Fruit fly (Drosophila melanogaster) whole organism, embryonic: ENCODE results near the gene al.

ENCODE experiments used
- ATbp ChIP-seq: fragments of 200-800 bp; sonication (Bioruptor generic); optimal IDR thresholded peaks from 2 replicates; lab custom pipeline; 2017; ENCODE audit warnings: missing biosample characterization, mild to moderate bottlenecking, missing genetic modification characterization, missing genetic modification reagents
- Ada2b ChIP-seq: fragments of 200-800 bp; sonication (Bioruptor generic); IDR thresholded peaks from 2 replicates; pipeline ENCODE4 v1.3.6; 2022; ENCODE audit warnings: missing biosample characterization, missing genetic modification characterization
- CG10321 ChIP-seq: fragments of 200-800 bp; sonication (Bioruptor generic); IDR thresholded peaks from 2 replicates; pipeline ENCODE4 v1.3.6; 2022; ENCODE audit warnings: missing biosample characterization, missing genetic modification characterization
- CG10462 ChIP-seq: fragments of 200-800 bp; sonication (Bioruptor generic); optimal IDR thresholded peaks from 2 replicates; lab custom pipeline; 2016; ENCODE audit warnings: missing biosample characterization, missing genetic modification characterization
- CG10565 ChIP-seq: fragments of 200-800 bp; sonication (Bioruptor generic); optimal IDR thresholded peaks from 3 replicates; lab custom pipeline; 2016; ENCODE audit warnings: missing biosample characterization, mild to moderate bottlenecking, missing genetic modification characterization
- CG10959 ChIP-seq: fragments of 200-800 bp; sonication (Bioruptor generic); IDR thresholded peaks from 2 replicates; pipeline ENCODE4 v1.3.6; 2022; ENCODE audit warnings: missing biosample characterization, missing genetic modification characterization
- CG11093 ChIP-seq: fragments of 200-800 bp; sonication (Bioruptor generic); IDR thresholded peaks from 3 replicates; pipeline ENCODE4 v1.3.6; 2022; ENCODE audit warnings: missing biosample characterization, missing genetic modification characterization
- CG14667 ChIP-seq: fragments of 200-800 bp; sonication (Bioruptor generic); IDR thresholded peaks from 2 replicates; pipeline ENCODE4 v1.3.6; 2022; ENCODE audit warnings: missing biosample characterization, missing genetic modification characterization
- CG14710 ChIP-seq: fragments of 200-800 bp; sonication (Bioruptor generic); optimal IDR thresholded peaks from 3 replicates; lab custom pipeline; 2019; ENCODE audit warnings: missing biosample characterization, mild to moderate bottlenecking, missing genetic modification characterization, moderate library complexity
- CG15011 ChIP-seq: fragments of 200-800 bp; sonication (Bioruptor generic); optimal IDR thresholded peaks from 3 replicates; lab custom pipeline; 2018; ENCODE audit warnings: missing biosample characterization, mild to moderate bottlenecking, missing genetic modification characterization
- CG1647 ChIP-seq: fragments of 200-800 bp; sonication (Bioruptor generic); optimal IDR thresholded peaks from 3 replicates; lab custom pipeline; 2016; ENCODE audit warnings: missing biosample characterization, missing genetic modification characterization
- CG16779 ChIP-seq: fragments of 200-800 bp; sonication (Bioruptor generic); IDR thresholded peaks from 2 replicates; pipeline ENCODE4 v1.3.6; 2022; ENCODE audit warnings: missing biosample characterization, missing genetic modification characterization
- CG2116 ChIP-seq: fragments of 200-800 bp; sonication (Bioruptor generic); optimal IDR thresholded peaks from 3 replicates; lab custom pipeline; 2018; ENCODE audit warnings: missing biosample characterization, mild to moderate bottlenecking, missing genetic modification characterization
- CG3065 ChIP-seq: fragments of 200-800 bp; sonication (Bioruptor generic); optimal IDR thresholded peaks from 2 replicates; lab custom pipeline; 2016; ENCODE audit warnings: missing biosample characterization, missing genetic modification characterization
- CG3163 ChIP-seq: fragments of 200-800 bp; sonication (Bioruptor generic); optimal IDR thresholded peaks from 3 replicates; lab custom pipeline; 2016; ENCODE audit warnings: missing biosample characterization, missing genetic modification characterization
- CG32532 ChIP-seq: fragments of 200-800 bp; sonication (Bioruptor generic); IDR thresholded peaks from 2 replicates; pipeline ENCODE4 v1.3.6; 2022; ENCODE audit warnings: missing biosample characterization, missing genetic modification characterization
- CG3281 ChIP-seq: fragments of 200-800 bp; sonication (Bioruptor generic); optimal IDR thresholded peaks from 3 replicates; lab custom pipeline; 2017; ENCODE audit warnings: missing biosample characterization, mild to moderate bottlenecking, missing genetic modification characterization
- CG33213 ChIP-seq: fragments of 200-800 bp; sonication (Bioruptor generic); optimal IDR thresholded peaks from 3 replicates; lab custom pipeline; 2016; ENCODE audit warnings: missing biosample characterization, missing genetic modification characterization
- CG3726 ChIP-seq: fragments of 200-800 bp; sonication (Bioruptor generic); IDR thresholded peaks from 3 replicates; pipeline ENCODE4, ENCODE4 v1.3.6; 2022; ENCODE audit warnings: missing biosample characterization, missing genetic modification characterization
- CG9932 ChIP-seq: fragments of 200-800 bp; sonication (Bioruptor generic); IDR thresholded peaks from 2 replicates; pipeline ENCODE4 v1.3.6; 2022; ENCODE audit warnings: missing biosample characterization, missing genetic modification characterization
- E2f2 ChIP-seq: fragments of 200-800 bp; sonication (Bioruptor generic); IDR thresholded peaks from 2 replicates; pipeline ENCODE4 v1.3.6; 2022; ENCODE audit warnings: missing biosample characterization, missing genetic modification characterization
- Fer2 ChIP-seq: fragments of 200-800 bp; sonication (Bioruptor generic); optimal IDR thresholded peaks from 2 replicates; lab custom pipeline; 2018; ENCODE audit warnings: missing biosample characterization, mild to moderate bottlenecking, missing genetic modification characterization, moderate library complexity
- HLH4C ChIP-seq: fragments of 200-800 bp; sonication (Bioruptor generic); IDR thresholded peaks from 3 replicates; pipeline ENCODE4 v1.3.6; 2022; ENCODE audit warnings: missing biosample characterization, missing genetic modification characterization; ENCODE audit not compliant: partially characterized antibody
- HLHmδ ChIP-seq: fragments of 200-800 bp; sonication (Bioruptor generic); optimal IDR thresholded peaks from 2 replicates; lab custom pipeline; 2018; ENCODE audit warnings: missing biosample characterization, mild to moderate bottlenecking, missing genetic modification characterization, moderate library complexity
- Hr39 ChIP-seq: fragments of >200 bp; optimal IDR thresholded peaks from 2 replicates; lab custom pipeline; 2017
- Neu2 ChIP-seq: fragments of 200-800 bp; sonication (Bioruptor generic); optimal IDR thresholded peaks from 3 replicates; lab custom pipeline; 2016; ENCODE audit warnings: missing biosample characterization, missing genetic modification characterization, borderline replicate concordance
- NfI ChIP-seq: fragments of 200-800 bp; sonication (Bioruptor generic); optimal IDR thresholded peaks from 3 replicates; lab custom pipeline; 2018; ENCODE audit warnings: missing biosample characterization, mild to moderate bottlenecking, missing genetic modification characterization, moderate library complexity
- Pdp1 ChIP-seq, 2 experiments: fragments of 200-800 bp; sonication (Bioruptor generic); optimal IDR thresholded peaks; 3 replicates each; lab custom pipeline; 2016; ENCODE audit warnings: missing biosample characterization in 2 of 2, missing genetic modification characterization in 2 of 2, mild to moderate bottlenecking in 1 of 2, moderate library complexity in 1 of 2
- Sin3A ChIP-seq: fragments of >200 bp; optimal IDR thresholded peaks from 2 replicates; lab custom pipeline; 2018
- Spps ChIP-seq: fragments of 200-800 bp; sonication (Bioruptor generic); optimal IDR thresholded peaks from 2 replicates; lab custom pipeline; 2018; ENCODE audit warnings: missing biosample characterization, mild to moderate bottlenecking, missing genetic modification characterization
- Sry-δ ChIP-seq: fragments of 200-800 bp; sonication (Bioruptor generic); optimal IDR thresholded peaks from 2 replicates; lab custom pipeline; 2016; ENCODE audit warnings: missing biosample characterization, missing genetic modification characterization
- Tbp ChIP-seq: fragments of >200 bp; optimal IDR thresholded peaks from 2 replicates; lab custom pipeline; 2018; ENCODE audit warnings: missing biosample characterization, missing genetic modification characterization
- cas ChIP-seq: fragments of 200-800 bp; sonication (Bioruptor generic); IDR thresholded peaks from 2 replicates; pipeline ENCODE4 v1.3.6; 2022; ENCODE audit warnings: missing biosample characterization, missing genetic modification characterization
- crol ChIP-seq: fragments of 200-800 bp; sonication (Bioruptor generic); IDR thresholded peaks from 2 replicates; pipeline ENCODE4 v1.3.6; 2022; ENCODE audit warnings: missing biosample characterization, missing genetic modification characterization
- eyg ChIP-seq: fragments of 200-800 bp; sonication (Bioruptor generic); optimal IDR thresholded peaks from 3 replicates; lab custom pipeline; 2016; ENCODE audit warnings: missing biosample characterization, missing genetic modification characterization
- ken ChIP-seq: fragments of 200-800 bp; sonication (Bioruptor generic); IDR thresholded peaks from 3 replicates; pipeline ENCODE4 v1.3.6; 2022; ENCODE audit warnings: missing biosample characterization, missing genetic modification characterization
- klu ChIP-seq: fragments of 200-800 bp; sonication (Bioruptor generic); IDR thresholded peaks from 2 replicates; pipeline ENCODE4 v1.3.6; 2022; ENCODE audit warnings: missing biosample characterization, missing genetic modification characterization
- lbe ChIP-seq: fragments of 200-800 bp; sonication (Bioruptor generic); optimal IDR thresholded peaks from 2 replicates; lab custom pipeline; 2016; ENCODE audit warnings: missing biosample characterization, mild to moderate bottlenecking, missing genetic modification characterization
- lilli ChIP-seq: fragments of 200-800 bp; sonication (Bioruptor generic); optimal IDR thresholded peaks from 3 replicates; lab custom pipeline; 2016; ENCODE audit warnings: missing biosample characterization, missing genetic modification characterization
- lola ChIP-seq, 3 experiments: fragments of >200 bp in 2 of 3; fragments of 200-800 bp in 1 of 3; sonication (Bioruptor generic) in 1 of 3; optimal IDR thresholded peaks; 2 replicates each; lab custom pipeline; 2017 to 2019; ENCODE audit warnings: missing biosample characterization in 3 of 3, missing genetic modification characterization in 3 of 3, mild to moderate bottlenecking in 1 of 3, moderate library complexity in 1 of 3
- org-1 ChIP-seq: fragments of 200-800 bp; sonication (Bioruptor generic); optimal IDR thresholded peaks from 2 replicates; lab custom pipeline; 2017; ENCODE audit warnings: missing biosample characterization, missing genetic modification characterization
- phol ChIP-seq: fragments of 200-800 bp; sonication (Bioruptor generic); optimal IDR thresholded peaks from 3 replicates; lab custom pipeline; 2018; ENCODE audit warnings: missing biosample characterization, mild to moderate bottlenecking, missing genetic modification characterization, moderate library complexity
- repo ChIP-seq: fragments of 200-800 bp; sonication (Bioruptor generic); optimal IDR thresholded peaks from 2 replicates; lab custom pipeline; 2016; ENCODE audit warnings: missing biosample characterization, missing genetic modification characterization
- sc ChIP-seq, 3 experiments: fragments of >200 bp in 2 of 3; fragments of 200-800 bp in 1 of 3; sonication (Bioruptor generic) in 1 of 3; optimal IDR thresholded peaks; 2 replicates in 2 of 3; 3 replicates in 1 of 3; lab custom pipeline; 2017; ENCODE audit warnings: mild to moderate bottlenecking in 1 of 3, missing biosample characterization in 1 of 3, missing genetic modification characterization in 1 of 3, missing genetic modification reagents in 1 of 3
- sd ChIP-seq: fragments of 200-800 bp; sonication (Bioruptor generic); optimal IDR thresholded peaks from 3 replicates; lab custom pipeline; 2018; ENCODE audit warnings: missing biosample characterization, mild to moderate bottlenecking, missing genetic modification characterization, moderate library complexity
- slbo ChIP-seq: fragments of 200-800 bp; sonication (Bioruptor generic); IDR thresholded peaks from 2 replicates; pipeline ENCODE4 v1.3.6; 2022; ENCODE audit warnings: missing biosample characterization, missing genetic modification characterization
- stc ChIP-seq: fragments of 200-800 bp; sonication (Bioruptor generic); IDR thresholded peaks from 2 replicates; pipeline ENCODE4 v1.3.6; 2022; ENCODE audit warnings: missing biosample characterization, missing genetic modification characterization
- tin ChIP-seq: fragments of 200-800 bp; sonication (Bioruptor generic); optimal IDR thresholded peaks from 3 replicates; lab custom pipeline; 2016; ENCODE audit warnings: missing biosample characterization, missing genetic modification characterization
- tio ChIP-seq: fragments of 200-800 bp; sonication (Bioruptor generic); optimal IDR thresholded peaks from 2 replicates; lab custom pipeline; 2017; ENCODE audit warnings: missing biosample characterization, missing genetic modification characterization, inconsistent platforms
- toy ChIP-seq: fragments of 200-800 bp; sonication (Bioruptor generic); IDR thresholded peaks from 2 replicates; pipeline ENCODE4 v1.3.6; 2022; ENCODE audit warnings: missing biosample characterization, missing genetic modification characterization
- unpg ChIP-seq: fragments of 200-800 bp; sonication (Bioruptor generic); optimal IDR thresholded peaks from 3 replicates; lab custom pipeline; 2018; ENCODE audit warnings: missing biosample characterization, mild to moderate bottlenecking, missing genetic modification characterization, moderate library complexity

Gene al

DNA sequence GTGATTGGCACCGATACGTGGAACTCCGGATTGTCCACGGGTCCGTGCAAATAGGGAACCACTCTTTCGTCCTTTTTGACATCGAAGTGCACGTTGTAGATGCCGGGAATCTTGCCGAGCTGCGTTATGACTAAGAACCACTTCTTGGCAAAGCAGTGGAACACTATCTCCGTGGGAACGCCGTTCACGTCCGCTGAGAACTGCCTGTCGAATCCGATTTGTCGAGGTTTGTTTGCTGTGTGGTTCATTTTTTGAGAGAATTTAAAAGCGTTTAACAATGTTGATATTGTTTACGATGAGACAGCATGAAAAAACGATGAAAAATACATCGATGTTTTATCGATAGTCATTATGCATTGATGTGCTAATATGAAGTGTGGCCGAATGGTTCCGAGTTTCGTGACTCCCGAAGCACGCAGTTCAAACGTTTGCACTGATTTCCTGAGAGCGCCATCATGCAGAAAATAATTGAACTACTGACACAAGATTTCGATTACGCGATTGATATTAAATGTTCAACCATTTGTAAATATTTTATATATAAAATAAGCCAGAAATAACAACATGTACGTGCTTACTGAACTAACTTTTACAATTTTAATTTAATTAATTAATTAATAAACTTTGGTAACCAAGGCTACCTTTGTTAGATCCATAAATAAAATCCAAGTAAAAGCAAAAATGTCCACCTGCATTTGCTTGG is 43.4 kb downstream of the al start, which contains the start of the genes CG11885 and CG13692 (continued):
- no peak for TF ChIP-seq eyg
- TF ChIP-seq sd (tag; lab: Kevin White, UChicago): peak; percentile 74
- TF ChIP-seq CG11093 (GFP tag; lab: Robert Waterston, UW): no peak
- peak; percentile 38 for TF ChIP-seq Fer2 (tag; lab: Kevin White, UChicago)
- no peak for TF ChIP-seq Ada2b (GFP tag; lab: Robert Waterston, UW)
- peak; percentile 48 for TF ChIP-seq slbo (GFP tag; lab: Robert Waterston, UW)
- TF ChIP-seq CG32532 (GFP tag; lab: Robert Waterston, UW): peak; percentile 39; the same call in 1 of the 2 replicates
- no peak for TF ChIP-seq CG14667 (GFP tag; lab: Robert Waterston, UW)
- TF ChIP-seq Spps (tag; lab: Kevin White, UChicago): no peak
- no peak for TF ChIP-seq sc (optimal IDR thresholded peaks at IDR 0.05; lab: Kevin White, UChicago)
- no peak for TF ChIP-seq sc (GFP tag; optimal IDR thresholded peaks at IDR 0.05; lab: Kevin White, UChicago)
- peak; percentile 88 for TF ChIP-seq Sry-δ (GFP tag; lab: Kevin White, UChicago)
- no peak for TF ChIP-seq Tbp
- peak; percentile 97 for TF ChIP-seq HLH4C (GFP tag; lab: Robert Waterston, UW)
- TF ChIP-seq CG2116 (GFP tag; lab: Kevin White, UChicago): peak; percentile 94
- TF ChIP-seq tio (GFP tag; lab: Kevin White, UChicago): no peak
- peak; percentile 74 for TF ChIP-seq CG9932 (GFP tag; lab: Robert Waterston, UW)
- no peak for TF ChIP-seq CG3281 (GFP tag; lab: Kevin White, UChicago)
- peak; percentile 18 for TF ChIP-seq CG3163 (GFP tag; lab: Kevin White, UChicago)
- no peak for TF ChIP-seq Neu2 (GFP tag; lab: Kevin White, UChicago)
- no peak for TF ChIP-seq CG1647 (GFP tag; lab: Kevin White, UChicago)
- no peak for TF ChIP-seq CG3726
- TF ChIP-seq cas (GFP tag; lab: Robert Waterston, UW): no peak
- no peak for TF ChIP-seq klu (GFP tag; lab: Robert Waterston, UW)
- peak in 1 of 3 experiments; percentile 2 for TF ChIP-seq lola (GFP tag; optimal IDR thresholded peaks at IDR 0.05; lab: Kevin White, UChicago)
- peak; percentile 7 to 98 for TF ChIP-seq Pdp1 (GFP tag; optimal IDR thresholded peaks at IDR 0.05; lab: Kevin White, UChicago)
- peak; percentile 51; the same call in 2 of the 3 replicates for TF ChIP-seq ken (GFP tag; lab: Robert Waterston, UW)
- no peak for TF ChIP-seq HLHmδ
- TF ChIP-seq CG10565 (GFP tag; lab: Kevin White, UChicago): no peak
- peak; percentile 85 for TF ChIP-seq E2f2 (GFP tag; lab: Robert Waterston, UW)
- TF ChIP-seq tin (GFP tag; lab: Kevin White, UChicago): no peak
- peak; percentile 38 for TF ChIP-seq lbe (GFP tag; lab: Kevin White, UChicago)
- peak; percentile 81 for TF ChIP-seq CG14710 (tag; lab: Kevin White, UChicago)
- no peak for TF ChIP-seq toy
- TF ChIP-seq CG3065 (GFP tag; lab: Kevin White, UChicago): no peak
- no peak for TF ChIP-seq Hr39 (lab: Kevin White, UChicago)
- TF ChIP-seq NfI: peak; percentile 67
- peak; percentile 38 for TF ChIP-seq Sin3A (lab: Kevin White, UChicago)
- no peak for TF ChIP-seq crol
- no peak for TF ChIP-seq CG16779 (GFP tag; lab: Robert Waterston, UW)
- TF ChIP-seq phol (tag; lab: Kevin White, UChicago): peak; percentile 69
- TF ChIP-seq lilli (GFP tag; lab: Kevin White, UChicago): peak; percentile 38
- TF ChIP-seq unpg (GFP tag; lab: Kevin White, UChicago): peak; percentile 23
- TF ChIP-seq CG10462 (GFP tag; lab: Kevin White, UChicago): no peak
- TF ChIP-seq ATbp (GFP tag; lab: Kevin White, UChicago): no peak
- peak; percentile 53 for TF ChIP-seq CG33213 (GFP tag; lab: Kevin White, UChicago)
- no peak for TF ChIP-seq CG10959 (GFP tag; lab: Robert Waterston, UW)
- TF ChIP-seq CG10321 (GFP tag; lab: Robert Waterston, UW): no peak
- no peak for TF ChIP-seq CG15011 (GFP tag; lab: Kevin White, UChicago)
- no peak for TF ChIP-seq repo (GFP tag; lab: Kevin White, UChicago)
- TF ChIP-seq org-1 (GFP tag; lab: Kevin White, UChicago): no peak
- TF ChIP-seq stc (GFP tag; lab: Robert Waterston, UW): no peak
